Fruit fly (Drosophila melanogaster) whole organism: ENCODE measurements around the gene sn.

Experiments
- CG8478 ChIP-seq: fragments of >200 bp; optimal IDR thresholded peaks from 2 replicates; lab custom pipeline; 2018; ENCODE audit warnings: inconsistent platforms
- psq ChIP-seq: fragments of >200 bp; optimal IDR thresholded peaks from 2 replicates; lab custom pipeline; 2017

DNA sequence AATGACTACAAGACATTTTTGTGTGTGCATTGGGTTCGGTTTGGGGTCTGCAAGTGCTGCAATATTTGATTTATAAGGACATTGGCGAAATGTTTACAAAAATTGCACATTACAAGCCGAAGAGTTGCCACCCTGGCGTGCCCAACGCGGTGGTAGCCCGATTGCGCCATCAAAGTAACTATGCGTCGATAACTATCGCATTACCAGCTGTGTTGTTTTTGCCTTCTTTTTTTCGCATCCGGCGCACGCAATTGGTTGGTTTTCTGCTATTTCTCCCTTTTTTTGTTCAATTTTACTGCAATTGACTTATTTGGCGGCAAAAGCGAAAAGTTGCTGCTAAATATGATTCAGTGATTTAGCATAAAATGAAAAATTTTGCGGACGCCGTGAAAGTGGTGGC, 29.1 kb upstream of the sn start, which contains the start of gene RpS14b:
- TF ChIP-seq CG8478 (no peak), psq (lab: Kevin White, UChicago) (no peak)
